Fruit fly (Drosophila melanogaster) whole organism, prepupa: ENCODE measurements around the gene CG43851.

Experiments
- CG10631 ChIP-seq: fragments of 200-800 bp; sonication (Bioruptor generic); optimal IDR thresholded peaks from 2 replicates; lab custom pipeline; 2016; ENCODE audit warnings: missing biosample characterization, missing genetic modification characterization
- CG10669 ChIP-seq: fragments of 200-800 bp; sonication (Bioruptor generic); optimal IDR thresholded peaks from 3 replicates; lab custom pipeline; 2018; ENCODE audit warnings: missing biosample characterization, mild to moderate bottlenecking, missing genetic modification characterization, moderate library complexity
- CG11294 ChIP-seq: fragments of 200-800 bp; sonication (Bioruptor generic); IDR thresholded peaks from 2 replicates; pipeline ENCODE4 v1.3.6; 2022; ENCODE audit warnings: missing biosample characterization, missing genetic modification characterization
- CG16779 ChIP-seq: fragments of 200-800 bp; sonication (Bioruptor generic); optimal IDR thresholded peaks from 3 replicates; lab custom pipeline; 2017; ENCODE audit warnings: missing biosample characterization, mild to moderate bottlenecking, missing genetic modification characterization
- CG3032 ChIP-seq: fragments of 200-800 bp; optimal IDR thresholded peaks from 2 replicates; lab custom pipeline; 2019; ENCODE audit warnings: missing biosample characterization, mild to moderate bottlenecking, missing genetic modification characterization, moderate library complexity
- CG31627 ChIP-seq: fragments of 200-800 bp; sonication (Bioruptor generic); optimal IDR thresholded peaks from 3 replicates; lab custom pipeline; 2016; ENCODE audit warnings: missing biosample characterization, missing genetic modification characterization
- CG32006 ChIP-seq: fragments of 200-800 bp; sonication (Bioruptor generic); optimal IDR thresholded peaks from 3 replicates; lab custom pipeline; 2017; ENCODE audit warnings: missing biosample characterization, mild to moderate bottlenecking, missing genetic modification characterization
- CG34406 ChIP-seq: fragments of 200-800 bp; sonication (Bioruptor generic); optimal IDR thresholded peaks from 3 replicates; lab custom pipeline; 2016; ENCODE audit warnings: missing biosample characterization, missing genetic modification characterization
- CG3919 ChIP-seq: fragments of 200-800 bp; sonication (Bioruptor generic); optimal IDR thresholded peaks from 3 replicates; lab custom pipeline; 2016; ENCODE audit warnings: missing biosample characterization, missing genetic modification characterization
- CG4318 ChIP-seq: fragments of 200-800 bp; sonication (Bioruptor generic); optimal IDR thresholded peaks from 3 replicates; lab custom pipeline; 2017; ENCODE audit warnings: missing biosample characterization, mild to moderate bottlenecking, missing genetic modification characterization
- CG6276 ChIP-seq: fragments of 200-800 bp; sonication (Bioruptor generic); optimal IDR thresholded peaks from 2 replicates; lab custom pipeline; 2017; ENCODE audit warnings: missing biosample characterization, mild to moderate bottlenecking, missing genetic modification characterization
- CG6792 ChIP-seq: fragments of 200-800 bp; sonication (Bioruptor generic); optimal IDR thresholded peaks from 3 replicates; lab custom pipeline; 2016; ENCODE audit warnings: missing biosample characterization, missing genetic modification characterization
- CG7368 ChIP-seq: fragments of 200-800 bp; sonication (Bioruptor generic); optimal IDR thresholded peaks from 3 replicates; lab custom pipeline; 2016; ENCODE audit warnings: missing biosample characterization, missing genetic modification characterization
- CG8119 ChIP-seq: fragments of 200-800 bp; sonication (Bioruptor generic); IDR thresholded peaks from 3 replicates; pipeline ENCODE4 v1.3.6; 2022; ENCODE audit warnings: missing biosample characterization, missing genetic modification characterization
- Eip78C ChIP-seq: fragments of 200-800 bp; sonication (Bioruptor generic); peaks from one replicate; lab custom pipeline; 2016; ENCODE audit warnings: missing biosample characterization, missing genetic modification characterization
- Eip93F ChIP-seq: fragments of 200-800 bp; sonication (Bioruptor generic); optimal IDR thresholded peaks from 2 replicates; lab custom pipeline; 2016; ENCODE audit warnings: missing biosample characterization, mild to moderate bottlenecking, missing genetic modification characterization
- Ets21C ChIP-seq: fragments of 200-800 bp; sonication (Bioruptor generic); optimal IDR thresholded peaks from 3 replicates; lab custom pipeline; 2016; ENCODE audit warnings: missing biosample characterization, missing genetic modification characterization
- Ets96B ChIP-seq: fragments of 200-800 bp; optimal IDR thresholded peaks from 2 replicates; lab custom pipeline; 2019; ENCODE audit warnings: missing biosample characterization, mild to moderate bottlenecking, missing genetic modification characterization, moderate library complexity
- Hr38 ChIP-seq: sonication (Bioruptor generic); optimal IDR thresholded peaks from 2 replicates; lab custom pipeline; 2016; ENCODE audit warnings: missing biosample characterization, missing genetic modification characterization
- Hr39 ChIP-seq: fragments of 200-800 bp; sonication (Bioruptor generic); optimal IDR thresholded peaks from 2 replicates; lab custom pipeline; 2016; ENCODE audit warnings: missing biosample characterization, missing genetic modification characterization
- Hr4 ChIP-seq: fragments of 200-800 bp; sonication (Bioruptor generic); optimal IDR thresholded peaks from 3 replicates; lab custom pipeline; 2016; ENCODE audit warnings: missing biosample characterization, missing genetic modification characterization
- Lpt ChIP-seq: fragments of 200-800 bp; sonication (Bioruptor generic); optimal IDR thresholded peaks from 3 replicates; lab custom pipeline; 2016; ENCODE audit warnings: missing biosample characterization, missing genetic modification characterization
- Met ChIP-seq: fragments of 200-800 bp; sonication (Bioruptor generic); optimal IDR thresholded peaks from 3 replicates; lab custom pipeline; 2016; ENCODE audit warnings: missing biosample characterization, missing genetic modification characterization
- OdsH ChIP-seq: fragments of 200-800 bp; sonication (Bioruptor generic); optimal IDR thresholded peaks from 3 replicates; lab custom pipeline; 2016; ENCODE audit warnings: missing biosample characterization, missing genetic modification characterization
- Smox ChIP-seq: fragments of 200-800 bp; sonication (Bioruptor generic); optimal IDR thresholded peaks from 3 replicates; lab custom pipeline; 2016; ENCODE audit warnings: missing biosample characterization, missing genetic modification characterization
- Sox102F ChIP-seq: fragments of 200-800 bp; sonication (Bioruptor generic); optimal IDR thresholded peaks from 2 replicates; lab custom pipeline; 2016; ENCODE audit warnings: missing biosample characterization, mild to moderate bottlenecking, missing genetic modification characterization
- acj6 ChIP-seq: fragments of 200-800 bp; sonication (Bioruptor generic); optimal IDR thresholded peaks from 3 replicates; lab custom pipeline; 2016; ENCODE audit warnings: missing biosample characterization, missing genetic modification characterization
- cyc ChIP-seq: fragments of 200-800 bp; sonication (Bioruptor generic); optimal IDR thresholded peaks from 3 replicates; lab custom pipeline; 2016; ENCODE audit warnings: missing biosample characterization, missing genetic modification characterization
- dac ChIP-seq: fragments of 200-800 bp; sonication (Bioruptor generic); optimal IDR thresholded peaks from 2 replicates; lab custom pipeline; 2017; ENCODE audit warnings: missing biosample characterization, mild to moderate bottlenecking, missing genetic modification characterization
- eg ChIP-seq: fragments of 200-800 bp; sonication (Bioruptor generic); IDR thresholded peaks from 3 replicates; pipeline ENCODE4 v1.3.6; 2022; ENCODE audit warnings: missing biosample characterization, missing genetic modification characterization
- fkh ChIP-seq: fragments of 200-800 bp; sonication (Bioruptor generic); optimal IDR thresholded peaks from 3 replicates; lab custom pipeline; 2017; ENCODE audit warnings: missing biosample characterization, mild to moderate bottlenecking, missing genetic modification characterization, moderate library complexity
- lz ChIP-seq: fragments of 200-800 bp; sonication (Bioruptor generic); optimal IDR thresholded peaks from 3 replicates; lab custom pipeline; 2016; ENCODE audit warnings: missing biosample characterization, missing genetic modification characterization
- pdm3 ChIP-seq: fragments of 200-800 bp; sonication (Bioruptor generic); optimal IDR thresholded peaks from 3 replicates; lab custom pipeline; 2016; ENCODE audit warnings: missing biosample characterization, missing genetic modification characterization
- ss ChIP-seq, 2 experiments: fragments of 200-800 bp; sonication (Bioruptor generic); optimal IDR thresholded peaks; 2 replicates in 1 of 2; 3 replicates in 1 of 2; lab custom pipeline; 2017 to 2018; ENCODE audit warnings: mild to moderate bottlenecking in 2 of 2, missing biosample characterization in 2 of 2, missing genetic modification characterization in 2 of 2, moderate library complexity in 1 of 2
- svp ChIP-seq: fragments of 200-800 bp; sonication (Bioruptor generic); peaks from one replicate; lab custom pipeline; 2016; ENCODE audit warnings: missing biosample characterization, missing genetic modification characterization
- vri ChIP-seq: fragments of 200-800 bp; sonication (Bioruptor generic); optimal IDR thresholded peaks from 3 replicates; lab custom pipeline; 2016; ENCODE audit warnings: missing biosample characterization, mild to moderate bottlenecking, missing genetic modification characterization

CG43851 gene

DNA sequence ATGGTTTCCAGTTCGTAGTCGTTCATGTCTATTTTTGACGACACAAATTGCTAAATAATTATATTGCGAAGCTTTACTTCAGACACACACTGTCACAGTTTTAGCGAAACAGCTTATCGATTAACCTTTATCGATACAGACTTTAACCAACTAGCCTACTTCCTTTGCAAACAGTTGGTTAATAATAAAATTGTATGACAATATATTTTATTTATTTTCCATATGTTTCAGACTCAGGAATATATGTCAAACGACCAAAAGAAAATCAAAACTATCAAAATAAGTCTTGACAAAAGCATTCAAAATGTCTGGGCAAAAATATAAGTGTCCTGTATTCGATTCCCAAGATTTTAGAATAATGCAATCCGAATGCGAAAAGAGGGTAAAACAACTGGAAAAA lies at the start of gene CG43851, which contains the start of gene CG9962:
TSS of gene CG43851 (plus strand) at position 267 of the 400 bp plus-strand sequence.
TSS of gene CG9962 (minus strand) at position 101 of the 400 bp plus-strand sequence.
- no peak for TF ChIP-seq CG7368
- TF ChIP-seq ss (GFP tag; optimal IDR thresholded peaks at IDR 0.05; lab: Kevin White, UChicago) = no peak
- no peak for TF ChIP-seq CG16779
- no peak for TF ChIP-seq CG31627 (GFP tag; lab: Kevin White, UChicago)
- TF ChIP-seq CG6276 = no peak
- TF ChIP-seq vri (GFP tag; lab: Kevin White, UChicago) = no peak
- no peak for TF ChIP-seq CG8119 (GFP tag; lab: Robert Waterston, UW)
- no peak for TF ChIP-seq Ets96B (tag; lab: Kevin White, UChicago)
- TF ChIP-seq Lpt (GFP tag; lab: Kevin White, UChicago) = no peak

dm6 chr2L:2606725-2607124 lies 41.0 kb upstream of the CG43851 start:
- TF ChIP-seq OdsH (GFP tag; lab: Kevin White, UChicago) (peak; percentile 13), Ets96B (tag; lab: Kevin White, UChicago) (peak; percentile 3), Ets21C (GFP tag; lab: Kevin White, UChicago) (peak; percentile 3), eg (no peak), Hr39 (GFP tag; lab: Kevin White, UChicago) (peak; percentile 34), Eip93F (GFP tag; lab: Kevin White, UChicago) (no peak), CG11294 (GFP tag; lab: Robert Waterston, UW) (no peak), CG10669 (GFP tag; lab: Kevin White, UChicago) (peak; percentile 25), svp (GFP tag; lab: Kevin White, UChicago) (peak; percentile 72), CG6792 (GFP tag; lab: Kevin White, UChicago) (no peak), acj6 (GFP tag; lab: Kevin White, UChicago) (peak; percentile 12), CG3919 (peak; percentile 4), Met (GFP tag; lab: Kevin White, UChicago) (peak; percentile 30), lz (GFP tag; lab: Kevin White, UChicago) (peak; percentile 10), cyc (GFP tag; lab: Kevin White, UChicago) (peak; percentile 15), Smox (peak; percentile 5), CG31627 (GFP tag; lab: Kevin White, UChicago) (peak; percentile 18), pdm3 (GFP tag; lab: Kevin White, UChicago) (peak; percentile 36), CG7368 (no peak), Sox102F (GFP tag; lab: Kevin White, UChicago) (peak; percentile 9), Eip78C (peak; percentile 64)
- TF ChIP-seq, all 60 proteins: peak for 16

- no peak for TF ChIP-seq CG31627 (GFP tag; lab: Kevin White, UChicago)
- TF ChIP-seq CG10669 (GFP tag; lab: Kevin White, UChicago) = no peak
- TF ChIP-seq CG4318 = no peak
- no peak for TF ChIP-seq CG32006 (GFP tag; lab: Kevin White, UChicago)
- TF ChIP-seq CG34406 (GFP tag; lab: Kevin White, UChicago) = no peak
- TF ChIP-seq CG3919 = no peak
- TF ChIP-seq CG10631 (GFP tag; lab: Kevin White, UChicago) = no peak
- TF ChIP-seq Ets96B (tag; lab: Kevin White, UChicago) = no peak
- TF ChIP-seq ss (GFP tag; optimal IDR thresholded peaks at IDR 0.05; lab: Kevin White, UChicago) = no peak
- TF ChIP-seq pdm3 (GFP tag; lab: Kevin White, UChicago) = no peak
- TF ChIP-seq CG3032 (tag; lab: Kevin White, UChicago) = no peak
- TF ChIP-seq fkh = no peak
Observed at dm6 chr2L:2609694-2610093, 38.0 kb upstream of the CG43851 start, which contains the start of gene CG15395. Gene CG15395 (plus strand): TSS chr2L:2609994.

dm6 chr2L:2619887-2620286 lies 27.8 kb upstream of the CG43851 start, which contains the start of gene CG43403:
Gene CG43403 (plus strand): TSS chr2L:2620187.
- TF ChIP-seq Hr4 (GFP tag; lab: Kevin White, UChicago) (no peak), dac (GFP tag; lab: Kevin White, UChicago) (no peak), vri (GFP tag; lab: Kevin White, UChicago) (no peak), CG3032 (tag; lab: Kevin White, UChicago) (no peak), Hr38 (GFP tag; lab: Kevin White, UChicago) (no peak), CG8119 (GFP tag; lab: Robert Waterston, UW) (no peak)
